Fruit fly (Drosophila melanogaster): ENCODE data around the gene CG15024.

Gene CG15024

dm6 chr3L:4460307-4461088, 3.1 kb downstream of the CG15024 start, which contains the start of gene CG15022:
CG15022 (minus strand) TSS chr3L:4460317.
- TF ChIP-seq pan (optimal IDR thresholded peaks at IDR 0.05) (no peak), EcR (GFP tag; optimal IDR thresholded peaks at IDR 0.05) (no peak), Dll (optimal IDR thresholded peaks at IDR 0.05) (no peak), psq (optimal IDR thresholded peaks at IDR 0.05) (no peak), usp (GFP tag; optimal IDR thresholded peaks at IDR 0.05) (no peak), CG8478 (optimal IDR thresholded peaks at IDR 0.05) (no peak)

- TF ChIP-seq CG8478 (optimal IDR thresholded peaks at IDR 0.05) (no peak), EcR (GFP tag; optimal IDR thresholded peaks at IDR 0.05) (no peak), psq (optimal IDR thresholded peaks at IDR 0.05) (no peak), Dll (optimal IDR thresholded peaks at IDR 0.05) (no peak), pan (optimal IDR thresholded peaks at IDR 0.05) (no peak)
These were observed 5.6 kb downstream of the CG15024 start, which contains the start of gene CG11345 for dm6 chr3L:4458063-4458462. CG11345 (minus strand) TSS chr3L:4458163.

- no peak for TF ChIP-seq EcR (GFP tag; optimal IDR thresholded peaks at IDR 0.05)
- TF ChIP-seq CG8478 (optimal IDR thresholded peaks at IDR 0.05) = no peak
- no peak for TF ChIP-seq pan (optimal IDR thresholded peaks at IDR 0.05)
- no peak for TF ChIP-seq psq (optimal IDR thresholded peaks at IDR 0.05)
- no peak for TF ChIP-seq Dll (optimal IDR thresholded peaks at IDR 0.05)
- TF ChIP-seq usp (GFP tag; optimal IDR thresholded peaks at IDR 0.05) = no peak
These were observed 16.4 kb downstream of the CG15024 start for dm6 chr3L:4447229-4447628.

- TF ChIP-seq Dll (optimal IDR thresholded peaks at IDR 0.05) = no peak
- TF ChIP-seq usp (GFP tag; optimal IDR thresholded peaks at IDR 0.05) = no peak
- TF ChIP-seq psq (optimal IDR thresholded peaks at IDR 0.05) = no peak
- TF ChIP-seq pan (optimal IDR thresholded peaks at IDR 0.05) = no peak
- no peak for TF ChIP-seq EcR (GFP tag; optimal IDR thresholded peaks at IDR 0.05)
- no peak for TF ChIP-seq CG8478 (optimal IDR thresholded peaks at IDR 0.05)
These were observed 17.4 kb downstream of the CG15024 start, which contains the start of gene CG12607 for dm6 chr3L:4446273-4446672. CG12607 (plus strand) TSS chr3L:4446573.

- TF ChIP-seq CG8478 (optimal IDR thresholded peaks at IDR 0.05) (no peak), usp (GFP tag; optimal IDR thresholded peaks at IDR 0.05) (no peak), pan (optimal IDR thresholded peaks at IDR 0.05) (no peak), psq (optimal IDR thresholded peaks at IDR 0.05) (no peak), Dll (optimal IDR thresholded peaks at IDR 0.05) (no peak), EcR (GFP tag; optimal IDR thresholded peaks at IDR 0.05) (no peak)
These were observed 17.8 kb downstream of the CG15024 start for dm6 chr3L:4445824-4446223.

dm6 chr3L:4442168-4442567, 21.5 kb downstream of the CG15024 start:
- TF ChIP-seq CG8478 (optimal IDR thresholded peaks at IDR 0.05) (no peak), psq (optimal IDR thresholded peaks at IDR 0.05) (no peak), pan (optimal IDR thresholded peaks at IDR 0.05) (no peak), Dll (optimal IDR thresholded peaks at IDR 0.05) (no peak), EcR (GFP tag; optimal IDR thresholded peaks at IDR 0.05) (no peak)

dm6 chr3L:4440153-4440552, 23.5 kb downstream of the CG15024 start:
- no peak for TF ChIP-seq CG8478 (optimal IDR thresholded peaks at IDR 0.05)
- TF ChIP-seq pan (optimal IDR thresholded peaks at IDR 0.05) = no peak
- TF ChIP-seq psq (optimal IDR thresholded peaks at IDR 0.05) = no peak

- no peak for TF ChIP-seq psq (optimal IDR thresholded peaks at IDR 0.05)
- no peak for TF ChIP-seq EcR (GFP tag; optimal IDR thresholded peaks at IDR 0.05)
- TF ChIP-seq pan (optimal IDR thresholded peaks at IDR 0.05) = no peak
- no peak for TF ChIP-seq CG8478 (optimal IDR thresholded peaks at IDR 0.05)
- no peak for TF ChIP-seq usp (GFP tag; optimal IDR thresholded peaks at IDR 0.05)
- TF ChIP-seq Dll (optimal IDR thresholded peaks at IDR 0.05) = no peak
These were observed 27.2 kb downstream of the CG15024 start, which contains the start of gene CG15021 for dm6 chr3L:4436421-4436820. CG15021 (plus strand) TSS chr3L:4436721.

- TF ChIP-seq Dll (optimal IDR thresholded peaks at IDR 0.05) (no peak), usp (GFP tag; optimal IDR thresholded peaks at IDR 0.05) (no peak), CG8478 (optimal IDR thresholded peaks at IDR 0.05) (no peak), psq (optimal IDR thresholded peaks at IDR 0.05) (no peak), EcR (GFP tag; optimal IDR thresholded peaks at IDR 0.05) (no peak), pan (optimal IDR thresholded peaks at IDR 0.05) (no peak)
These were observed 32.4 kb downstream of the CG15024 start for dm6 chr3L:4431111-4431730.

- TF ChIP-seq CG8478 (optimal IDR thresholded peaks at IDR 0.05) = no peak
- no peak for TF ChIP-seq psq (optimal IDR thresholded peaks at IDR 0.05)
These were observed 33.3 kb downstream of the CG15024 start for dm6 chr3L:4430331-4430730.

- no peak for TF ChIP-seq pan (optimal IDR thresholded peaks at IDR 0.05)
- no peak for TF ChIP-seq Dll (optimal IDR thresholded peaks at IDR 0.05)
- TF ChIP-seq EcR (GFP tag; optimal IDR thresholded peaks at IDR 0.05) = no peak
- no peak for TF ChIP-seq usp (GFP tag; optimal IDR thresholded peaks at IDR 0.05)
- TF ChIP-seq psq (optimal IDR thresholded peaks at IDR 0.05) = no peak
- TF ChIP-seq CG8478 (optimal IDR thresholded peaks at IDR 0.05) = no peak
These were observed 34.6 kb downstream of the CG15024 start, which contains the start of gene nAChRbeta1 for dm6 chr3L:4428918-4429546. nAChRbeta1 (plus strand) TSS chr3L:4429349.

dm6 chr3L:4426581-4426980, 37.0 kb downstream of the CG15024 start:
- no peak for TF ChIP-seq pan (optimal IDR thresholded peaks at IDR 0.05)
- TF ChIP-seq EcR (GFP tag; optimal IDR thresholded peaks at IDR 0.05) = no peak
- no peak for TF ChIP-seq usp (GFP tag; optimal IDR thresholded peaks at IDR 0.05)
- no peak for TF ChIP-seq CG8478 (optimal IDR thresholded peaks at IDR 0.05)
- no peak for TF ChIP-seq Dll (optimal IDR thresholded peaks at IDR 0.05)
- no peak for TF ChIP-seq psq (optimal IDR thresholded peaks at IDR 0.05)

Data from whole organism.